Worm (Caenorhabditis elegans) whole organism, L4/young adult: Measurements from ENCODE around the gene his-24.

Source experiments
- W03F9.2 ChIP-seq: fragments of 150-350 bp; optimal IDR thresholded peaks from 2 replicates; lab custom pipeline; 2014; ENCODE audit warnings: missing biosample characterization, missing genetic modification characterization
- him-1 ChIP-seq: sonication (generic microtip); optimal IDR thresholded peaks from 2 replicates; lab custom pipeline; 2016; ENCODE audit warnings: missing genotype, missing genetic modification reagents, missing genetic modification characterization, missing compliant biosample characterization

ce11 chrX:14477338-14477737 is 12.6 kb upstream of the his-24 start:
- TF ChIP-seq W03F9.2 (tag; lab: Kevin White, UChicago) (no peak), him-1 (no peak)
